Worm (Caenorhabditis elegans) whole organism, L3 larva: ENCODE data around the gene icap-1.

Experiments used
- ama-1 ChIP-seq: fragments of 150-350 bp; optimal IDR thresholded peaks from 2 replicates; lab custom pipeline; 2018
- egl-27 ChIP-seq: sonication (generic microtip); optimal IDR thresholded peaks from 4 replicates; lab custom pipeline; 2017; ENCODE audit warnings: missing biosample characterization, missing genetic modification reagents, missing genetic modification characterization
- nfya-1 ChIP-seq: sonication (generic microtip); optimal IDR thresholded peaks from 2 replicates; lab custom pipeline; 2017; ENCODE audit warnings: missing genetic modification characterization, mild to moderate bottlenecking, missing compliant biosample characterization, antibody characterized with exemption, moderate library complexity; ENCODE audit not compliant: insufficient read depth
- nhr-11 ChIP-seq: fragments of 150-350 bp; optimal IDR thresholded peaks from 2 replicates; lab custom pipeline; 2014; ENCODE audit warnings: missing biosample characterization, missing genetic modification characterization
- nhr-12 ChIP-seq: fragments of 150-350 bp; optimal IDR thresholded peaks from 2 replicates; lab custom pipeline; 2014; ENCODE audit warnings: missing biosample characterization, missing genetic modification characterization
- nhr-23 ChIP-seq: fragments of 150-350 bp; optimal IDR thresholded peaks from 2 replicates; lab custom pipeline; 2014; ENCODE audit warnings: missing biosample characterization, missing genetic modification reagents, missing genetic modification characterization
- nhr-76 ChIP-seq: fragments of 150-350 bp; sonication (generic microtip); optimal IDR thresholded peaks from 5 replicates; lab custom pipeline; 2014; ENCODE audit warnings: missing biosample characterization, missing genetic modification characterization
- nhr-77 ChIP-seq: fragments of 150-350 bp; optimal IDR thresholded peaks from 2 replicates; lab custom pipeline; 2014; ENCODE audit warnings: missing biosample characterization, missing genetic modification characterization
- skn-1 ChIP-seq: fragments of 150-350 bp; optimal IDR thresholded peaks from 2 replicates; lab custom pipeline; 2014; ENCODE audit warnings: missing biosample characterization, missing genetic modification characterization
- snpc-4 ChIP-seq: fragments of 150-350 bp; optimal IDR thresholded peaks from 2 replicates; lab custom pipeline; 2014; ENCODE audit warnings: missing biosample characterization, missing genetic modification characterization
- tbx-2 ChIP-seq: sonication (generic microtip); optimal IDR thresholded peaks from 2 replicates; lab custom pipeline; 2016; ENCODE audit warnings: mild to moderate bottlenecking, missing genetic modification characterization, missing compliant biosample characterization
- unc-39 ChIP-seq: sonication (generic microtip); optimal IDR thresholded peaks from 4 replicates; lab custom pipeline; 2017; ENCODE audit warnings: missing biosample characterization, missing genetic modification characterization
- unc-62 ChIP-seq: fragments of 150-350 bp; sonication (generic microtip); optimal IDR thresholded peaks from 4 replicates; lab custom pipeline; 2014; ENCODE audit warnings: missing biosample characterization, missing genetic modification reagents, missing genetic modification characterization
- ztf-11 ChIP-seq: fragments of 150-350 bp; optimal IDR thresholded peaks from 2 replicates; lab custom pipeline; 2014; ENCODE audit warnings: missing biosample characterization, missing genetic modification characterization

ce11 chrIV:13763449-13763848 lies 23.3 kb downstream of the icap-1 start:
- TF ChIP-seq skn-1 (tag; lab: Kevin White, UChicago) (no peak), snpc-4 (tag; lab: Kevin White, UChicago) (no peak), nhr-23 (tag; lab: Kevin White, UChicago) (no peak), nhr-76 (no peak), unc-62 (GFP tag; lab: Kevin White, UChicago) (no peak), nhr-12 (tag; lab: Kevin White, UChicago) (no peak), nhr-77 (tag; lab: Kevin White, UChicago) (no peak), egl-27 (no peak), nhr-11 (tag; lab: Kevin White, UChicago) (no peak), tbx-2 (no peak), nfya-1 (tag; lab: Kevin White, UChicago) (no peak), unc-39 (tag; lab: Kevin White, UChicago) (no peak), ama-1 (lab: Kevin White, UChicago) (no peak), ztf-11 (tag; lab: Kevin White, UChicago) (no peak)
